Fruit fly (Drosophila melanogaster): ENCODE data around the gene CG13887.

Gene CG13887

dm6 chr3L:837552-838187 is at the start of gene CG13887, which contains the start of gene CG13901 (continued):
- TF ChIP-seq crp (GFP tag; optimal IDR thresholded peaks at IDR 0.05) (peak in 1 of 2 experiments; percentile 70), CG10366 (GFP tag; IDR thresholded peaks at IDR 0.05) (peak; percentile 88), CG17385 (GFP tag; optimal IDR thresholded peaks at IDR 0.05) (peak; percentile 82), en (GFP tag; optimal IDR thresholded peaks at IDR 0.05) (peak; percentile 82), dysf (GFP tag; IDR thresholded peaks at IDR 0.05) (peak; percentile 90), CG10543 (GFP tag; optimal IDR thresholded peaks at IDR 0.05) (peak; percentile 94), Opbp (GFP tag; IDR thresholded peaks at IDR 0.05; ENCODE audit: partially characterized antibody) (no peak), CG10959 (GFP tag; IDR thresholded peaks at IDR 0.05) (peak; percentile 69), CG3163 (GFP tag; optimal IDR thresholded peaks at IDR 0.05) (peak; percentile 84), CG1233 (GFP tag; optimal IDR thresholded peaks at IDR 0.05) (peak; percentile 85), Six4 (GFP tag; optimal IDR thresholded peaks at IDR 0.05) (peak; percentile 82), CG6654 (GFP tag; optimal IDR thresholded peaks at IDR 0.05) (peak; percentile 45), CG10147 (GFP tag; optimal IDR thresholded peaks at IDR 0.05) (peak; percentile 90), CG9437 (GFP tag; optimal IDR thresholded peaks at IDR 0.05) (peak; percentile 76), CG4282 (GFP tag; optimal IDR thresholded peaks at IDR 0.05) (peak; percentile 83), vvl (GFP tag; IDR thresholded peaks at IDR 0.05) (peak; percentile 94), CG9609 (GFP tag; optimal IDR thresholded peaks at IDR 0.05) (peak; percentile 95), Usf (GFP tag; optimal IDR thresholded peaks at IDR 0.05) (peak; percentile 79), CG14860 (GFP tag; IDR thresholded peaks at IDR 0.05; ENCODE audit: partially characterized antibody) (no peak), YL-1 (GFP tag; optimal IDR thresholded peaks at IDR 0.05) (peak; percentile 97), CG18764 (GFP tag; optimal IDR thresholded peaks at IDR 0.05) (peak; percentile 87), CG14710 (tag; optimal IDR thresholded peaks at IDR 0.05) (peak; percentile 94), al (GFP tag; IDR thresholded peaks at IDR 0.05) (peak; percentile 83), CG9727 (GFP tag; optimal IDR thresholded peaks at IDR 0.05) (peak; percentile 75), MESR4 (GFP tag; optimal IDR thresholded peaks at IDR 0.05) (peak; percentile 86), hb (GFP tag; IDR thresholded peaks at IDR 0.05; ENCODE audit: partially characterized antibody) (no peak), CG14667 (GFP tag; IDR thresholded peaks at IDR 0.05) (peak; percentile 74), CG1832 (GFP tag; optimal IDR thresholded peaks at IDR 0.05) (no peak), CG16863 (GFP tag; optimal IDR thresholded peaks at IDR 0.05) (peak; percentile 89), CG10565 (GFP tag; optimal IDR thresholded peaks at IDR 0.05) (peak; percentile 45), rib (GFP tag; IDR thresholded peaks at IDR 0.05) (peak; percentile 69), CG11504 (tag; optimal IDR thresholded peaks at IDR 0.05) (peak; percentile 91), Taf1 (GFP tag; IDR thresholded peaks at IDR 0.05) (peak; percentile 83), CG6272 (GFP tag; IDR thresholded peaks at IDR 0.05) (peak; percentile 84), CG13894 (tag; optimal IDR thresholded peaks at IDR 0.05) (peak; percentile 91), CG8359 (GFP tag; optimal IDR thresholded peaks at IDR 0.05; ENCODE audit: borderline replicate concordance) (peak; percentile 59), lola (GFP tag; optimal IDR thresholded peaks at IDR 0.05) (peak in 1 of 3 experiments; percentile 84), chn (GFP tag; optimal IDR thresholded peaks at IDR 0.05) (peak; percentile 92), bowl (GFP tag; IDR thresholded peaks at IDR 0.05) (peak; percentile 45; the same call in 1 of the 2 replicates), CG8478 (optimal IDR thresholded peaks at IDR 0.05) (no peak), slou (GFP tag; optimal IDR thresholded peaks at IDR 0.05) (peak; percentile 86), CrebB (tag; optimal IDR thresholded peaks at IDR 0.05) (peak; percentile 80), ara (GFP tag; IDR thresholded peaks at IDR 0.05) (peak; percentile 78), HLH54F (GFP tag; optimal IDR thresholded peaks at IDR 0.05) (peak; percentile 95), dimm (GFP tag; IDR thresholded peaks at IDR 0.05) (peak; percentile 61; the same call in 1 of the 2 replicates), insv (GFP tag; optimal IDR thresholded peaks at IDR 0.05) (peak in 1 of 2 experiments; percentile 59), sr (GFP tag; IDR thresholded peaks at IDR 0.05) (no peak; the same call in 2 of the 3 replicates), nmo (GFP tag; optimal IDR thresholded peaks at IDR 0.05) (peak; percentile 94), dati (GFP tag; IDR thresholded peaks at IDR 0.05) (0 out of 2 replicates have a peak, but pooled peaks have one; percentile 52)
